Worm (Caenorhabditis elegans) whole organism, L2 larva: ENCODE results near the gene ndus-8.

ENCODE experiments used
- blmp-1 ChIP-seq: sonication (generic microtip); optimal IDR thresholded peaks from 2 replicates; lab custom pipeline; 2017; ENCODE audit warnings: missing genetic modification characterization, mild to moderate bottlenecking, missing compliant biosample characterization, antibody characterized with exemption, moderate library complexity; ENCODE audit not compliant: insufficient read depth
- ceh-16 ChIP-seq: fragments of 150-350 bp; optimal IDR thresholded peaks from 2 replicates; lab custom pipeline; 2014; ENCODE audit warnings: missing biosample characterization, missing genetic modification characterization
- elt-1 ChIP-seq: fragments of 150-350 bp; optimal IDR thresholded peaks from 2 replicates; lab custom pipeline; 2014; ENCODE audit warnings: missing biosample characterization, missing genetic modification characterization
- lin-13 ChIP-seq: fragments of 150-350 bp; optimal IDR thresholded peaks from 2 replicates; lab custom pipeline; 2014; ENCODE audit warnings: missing biosample characterization, missing genetic modification reagents, missing genetic modification characterization
- nhr-11 ChIP-seq: fragments of 150-350 bp; optimal IDR thresholded peaks from 2 replicates; lab custom pipeline; 2014; ENCODE audit warnings: missing biosample characterization, missing genetic modification characterization
- nhr-237 ChIP-seq: fragments of 150-350 bp; optimal IDR thresholded peaks from 2 replicates; lab custom pipeline; 2014; ENCODE audit warnings: missing biosample characterization, missing genetic modification characterization
- peb-1 ChIP-seq: fragments of 150-350 bp; optimal IDR thresholded peaks from 2 replicates; lab custom pipeline; 2014; ENCODE audit warnings: missing biosample characterization, missing genetic modification characterization
- sma-9 ChIP-seq, 2 experiments: fragments of 150-350 bp in 1 of 2; sonication (generic microtip) in 1 of 2; optimal IDR thresholded peaks; 2 replicates each; lab custom pipeline; 2014 to 2016; ENCODE audit warnings: missing genetic modification characterization in 2 of 2, mild to moderate bottlenecking in 1 of 2, missing biosample characterization in 1 of 2, missing compliant biosample characterization in 1 of 2, missing genetic modification reagents in 1 of 2, moderate library complexity in 1 of 2
- snpc-4 ChIP-seq: fragments of 150-350 bp; optimal IDR thresholded peaks from 2 replicates; lab custom pipeline; 2014; ENCODE audit warnings: missing biosample characterization, missing genetic modification characterization
- unc-39 ChIP-seq: fragments of 150-350 bp; optimal IDR thresholded peaks from 2 replicates; lab custom pipeline; 2014; ENCODE audit warnings: missing biosample characterization, missing genetic modification characterization
- unc-62 ChIP-seq: fragments of 150-350 bp; optimal IDR thresholded peaks from 2 replicates; lab custom pipeline; 2014; ENCODE audit warnings: missing biosample characterization, missing genetic modification reagents, missing genetic modification characterization
- zag-1 ChIP-seq: fragments of 150-350 bp; optimal IDR thresholded peaks from 2 replicates; lab custom pipeline; 2014; ENCODE audit warnings: missing biosample characterization, missing genetic modification characterization
- ztf-11 ChIP-seq: sonication (generic microtip); optimal IDR thresholded peaks from 2 replicates; lab custom pipeline; 2017; ENCODE audit warnings: missing biosample characterization, missing genetic modification characterization

DNA sequence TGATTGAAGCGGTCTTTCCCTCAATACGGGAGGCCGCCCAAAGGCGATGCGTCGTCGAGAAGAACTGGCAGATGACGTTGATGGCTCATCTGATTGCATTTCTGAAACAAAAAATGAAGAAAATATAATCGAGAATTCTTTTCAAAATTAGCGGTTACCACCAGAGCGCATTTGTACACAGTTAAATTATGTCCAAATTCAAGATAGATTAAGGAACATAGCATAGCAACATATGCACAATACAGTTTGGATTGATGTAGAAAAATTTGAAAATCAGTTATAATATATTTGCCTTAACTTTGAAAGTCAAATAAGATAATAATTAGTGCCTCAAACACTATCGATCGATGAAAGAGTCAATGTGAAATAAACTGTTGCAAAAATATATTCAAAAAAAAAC is 4.3 kb downstream of the ndus-8 start, which contains the start of gene R151.8:
- TF ChIP-seq unc-39 (tag; lab: Kevin White, UChicago) (no peak), zag-1 (tag; lab: Kevin White, UChicago) (no peak), ceh-16 (tag; lab: Kevin White, UChicago) (no peak), lin-13 (GFP tag; lab: Kevin White, UChicago) (no peak), ztf-11 (tag; lab: Kevin White, UChicago) (no peak), sma-9 (GFP tag; optimal IDR thresholded peaks at IDR 0.05; lab: Kevin White, UChicago) (no peak), sma-9 (tag; optimal IDR thresholded peaks at IDR 0.05; lab: Kevin White, UChicago) (no peak), blmp-1 (tag; lab: Kevin White, UChicago) (no peak), peb-1 (no peak), nhr-11 (tag; lab: Kevin White, UChicago) (no peak), snpc-4 (tag; lab: Kevin White, UChicago) (no peak), nhr-237 (tag; lab: Kevin White, UChicago) (no peak), elt-1 (tag; lab: Kevin White, UChicago) (no peak), unc-62 (GFP tag; lab: Kevin White, UChicago) (no peak)
